Fruit fly (Drosophila melanogaster): ENCODE measurements around the gene Snx3.
A peak's percentile ranks its signal among the peaks of the same experiment; 100 is the strongest.

Snx3 gene

DNA sequence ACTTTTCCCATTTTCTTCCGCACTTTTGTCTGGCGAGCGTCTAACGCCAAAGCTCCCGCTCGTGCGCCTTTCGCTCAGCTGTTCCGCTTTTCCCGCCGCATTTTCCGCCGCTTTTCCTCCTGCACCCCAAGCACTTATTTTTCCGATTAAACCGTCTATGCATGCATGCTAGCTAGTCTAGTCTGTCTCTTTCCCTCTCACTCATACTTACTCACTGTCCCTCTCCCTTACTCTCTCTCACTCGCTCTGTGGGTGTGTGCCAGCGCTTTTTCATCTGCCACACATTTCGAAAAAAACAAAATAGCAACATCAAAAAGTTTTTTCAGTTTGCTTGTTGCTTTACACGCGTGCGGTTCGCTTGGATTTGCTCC is 26.4 kb downstream of the Snx3 start, which contains the start of gene CG6225:
Gene CG6225 (plus strand): TSS at position 325 of the 371 bp plus-strand sequence.
- no peak for TF ChIP-seq Hr96 (GFP tag; optimal IDR thresholded peaks at IDR 0.05)
- TF ChIP-seq Clk (GFP tag; optimal IDR thresholded peaks at IDR 0.05): no peak
- TF ChIP-seq pad (GFP tag; optimal IDR thresholded peaks at IDR 0.05): no peak
- TF ChIP-seq CG7101 (tag; optimal IDR thresholded peaks at IDR 0.05): no peak
- TF ChIP-seq Mnt (GFP tag; optimal IDR thresholded peaks at IDR 0.05): no peak
- no peak for TF ChIP-seq CG12768 (GFP tag; optimal IDR thresholded peaks at IDR 0.05)
- no peak for TF ChIP-seq CG14711 (tag; optimal IDR thresholded peaks at IDR 0.05)
- no peak for TF ChIP-seq CG11617 (GFP tag; optimal IDR thresholded peaks at IDR 0.05)
- TF ChIP-seq toe (GFP tag; optimal IDR thresholded peaks at IDR 0.05): no peak
- TF ChIP-seq cic (GFP tag; optimal IDR thresholded peaks at IDR 0.05): no peak
- no peak for TF ChIP-seq CG5204 (GFP tag; optimal IDR thresholded peaks at IDR 0.05)
- TF ChIP-seq cnc (optimal IDR thresholded peaks at IDR 0.05): no peak
- no peak for TF ChIP-seq bab1 (GFP tag; optimal IDR thresholded peaks at IDR 0.05)
- TF ChIP-seq CG7045 (GFP tag; optimal IDR thresholded peaks at IDR 0.05): no peak
- no peak for TF ChIP-seq Crg-1 (GFP tag; optimal IDR thresholded peaks at IDR 0.05)
- no peak for TF ChIP-seq ovo (GFP tag; optimal IDR thresholded peaks at IDR 0.05)
- TF ChIP-seq CG33017 (tag; optimal IDR thresholded peaks at IDR 0.05): no peak
- TF ChIP-seq kay (GFP tag; ENCODE audit: borderline replicate concordance): no peak
- no peak for TF ChIP-seq CG1620 (GFP tag; optimal IDR thresholded peaks at IDR 0.05)
- TF ChIP-seq tj (GFP tag; optimal IDR thresholded peaks at IDR 0.05): no peak

DNA sequence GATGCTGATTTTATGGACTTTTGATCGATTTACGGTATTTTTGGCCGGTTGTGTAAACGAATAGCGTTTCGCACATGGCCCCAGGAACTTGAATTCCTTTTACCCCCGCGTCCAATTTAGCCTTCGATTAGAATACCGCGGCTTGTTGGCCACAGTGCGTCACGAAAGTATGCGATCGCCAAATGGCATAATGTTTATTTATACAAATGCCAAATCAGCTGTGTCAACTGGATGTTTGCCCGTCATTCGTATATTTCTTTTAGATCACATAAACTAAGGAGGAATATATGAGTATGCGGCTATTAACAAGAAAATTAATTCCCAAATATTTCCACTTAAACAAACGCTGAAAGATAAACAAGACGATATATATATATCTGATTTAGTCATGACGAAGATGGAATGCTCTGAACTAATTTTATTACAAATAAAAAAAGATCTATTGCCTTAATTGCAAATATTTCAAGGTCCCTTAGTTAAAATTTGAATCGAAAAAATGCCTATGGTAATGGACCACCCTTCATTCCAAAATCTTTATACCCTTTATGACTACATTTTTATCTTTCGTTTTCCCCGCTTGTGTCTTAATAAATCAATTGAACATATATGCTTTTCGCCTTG is 29.2 kb downstream of the Snx3 start:
- TF ChIP-seq kay (GFP tag; ENCODE audit: borderline replicate concordance): no peak
- no peak for TF ChIP-seq Clk (GFP tag; optimal IDR thresholded peaks at IDR 0.05)
- TF ChIP-seq cnc (optimal IDR thresholded peaks at IDR 0.05): no peak
- no peak for TF ChIP-seq Hr96 (GFP tag; optimal IDR thresholded peaks at IDR 0.05)
- no peak for TF ChIP-seq CG7045 (GFP tag; optimal IDR thresholded peaks at IDR 0.05)
- no peak for TF ChIP-seq ovo (GFP tag; optimal IDR thresholded peaks at IDR 0.05)
- TF ChIP-seq Mnt (GFP tag; optimal IDR thresholded peaks at IDR 0.05): no peak
- no peak for TF ChIP-seq CG1620 (GFP tag; optimal IDR thresholded peaks at IDR 0.05)
- TF ChIP-seq pad (GFP tag; optimal IDR thresholded peaks at IDR 0.05): no peak
- no peak for TF ChIP-seq CG5204 (GFP tag; optimal IDR thresholded peaks at IDR 0.05)
- TF ChIP-seq cic (GFP tag; optimal IDR thresholded peaks at IDR 0.05): no peak
- TF ChIP-seq CG12768 (GFP tag; optimal IDR thresholded peaks at IDR 0.05): no peak
- no peak for TF ChIP-seq bab1 (GFP tag; optimal IDR thresholded peaks at IDR 0.05)

DNA sequence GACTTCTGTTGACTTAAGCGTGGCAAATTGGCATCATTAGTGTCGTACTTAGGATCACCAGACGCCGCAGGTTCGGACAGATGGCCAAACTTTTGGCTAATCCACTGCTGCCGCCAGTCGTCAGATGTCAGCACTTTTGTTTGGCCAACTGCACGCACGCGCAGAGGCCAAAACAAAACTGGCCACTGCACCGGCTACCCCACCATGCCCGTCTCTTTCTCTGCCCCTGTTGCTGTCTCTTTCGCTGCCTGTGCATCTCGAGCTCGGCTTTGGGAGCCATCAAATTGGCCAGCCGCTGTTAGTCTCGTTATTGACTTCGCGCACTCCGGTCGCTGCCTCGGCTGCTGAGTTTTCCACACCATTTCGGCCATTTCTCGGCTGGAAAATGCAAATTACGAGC is 34.7 kb downstream of the Snx3 start, which contains the start of gene CG14395:
Gene CG14395 (plus strand): TSS at position 301 of the 400 bp plus-strand sequence.
- no peak for TF ChIP-seq CG11617 (GFP tag; optimal IDR thresholded peaks at IDR 0.05)
- no peak for TF ChIP-seq CG5204 (GFP tag; optimal IDR thresholded peaks at IDR 0.05)
- no peak for TF ChIP-seq Mnt (GFP tag; optimal IDR thresholded peaks at IDR 0.05)
- TF ChIP-seq ovo (GFP tag; optimal IDR thresholded peaks at IDR 0.05): no peak
- TF ChIP-seq CG1620 (GFP tag; optimal IDR thresholded peaks at IDR 0.05): no peak
- no peak for TF ChIP-seq Crg-1 (GFP tag; optimal IDR thresholded peaks at IDR 0.05)
- TF ChIP-seq Hr96 (GFP tag; optimal IDR thresholded peaks at IDR 0.05): no peak

DNA sequence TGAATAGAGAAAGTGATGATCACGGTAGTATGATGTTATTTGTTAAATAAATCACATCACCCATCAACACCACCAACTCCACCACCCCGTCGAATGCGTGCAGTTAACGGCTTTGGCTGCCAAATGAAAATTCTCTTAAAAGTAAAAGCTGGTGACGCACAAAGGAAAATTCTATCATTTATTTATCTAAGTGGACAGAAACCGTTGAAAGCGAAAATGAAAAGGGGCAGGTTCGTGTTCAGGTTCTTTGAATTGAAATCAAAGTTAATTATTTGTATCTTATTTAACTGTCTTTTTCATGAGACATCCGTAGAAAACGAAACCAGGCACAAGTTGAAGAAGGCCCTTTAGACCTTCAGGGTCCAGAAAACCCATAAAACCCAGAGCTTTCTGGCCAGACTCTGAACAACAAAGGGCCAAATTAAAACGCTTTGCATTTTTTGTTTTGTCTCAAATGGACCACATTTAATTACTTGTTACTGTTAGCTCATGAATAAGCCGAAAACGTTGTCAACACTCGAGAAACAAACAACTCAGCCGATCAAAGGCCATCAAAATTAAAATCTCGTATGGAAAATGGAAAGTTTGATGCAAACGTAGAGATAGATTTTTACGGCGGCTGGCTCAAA is 38.5 kb downstream of the Snx3 start:
- TF ChIP-seq CG11617 (GFP tag; optimal IDR thresholded peaks at IDR 0.05) (no peak), CG7101 (tag; optimal IDR thresholded peaks at IDR 0.05) (no peak), toe (GFP tag; optimal IDR thresholded peaks at IDR 0.05) (no peak), bab1 (GFP tag; optimal IDR thresholded peaks at IDR 0.05) (no peak), CG12768 (GFP tag; optimal IDR thresholded peaks at IDR 0.05) (no peak), cnc (optimal IDR thresholded peaks at IDR 0.05) (no peak), CG1620 (GFP tag; optimal IDR thresholded peaks at IDR 0.05) (no peak), CG7045 (GFP tag; optimal IDR thresholded peaks at IDR 0.05) (no peak), Clk (GFP tag; optimal IDR thresholded peaks at IDR 0.05) (no peak), CG14711 (tag; optimal IDR thresholded peaks at IDR 0.05) (no peak), tj (GFP tag; optimal IDR thresholded peaks at IDR 0.05) (no peak), Crg-1 (GFP tag; optimal IDR thresholded peaks at IDR 0.05) (no peak), pad (GFP tag; optimal IDR thresholded peaks at IDR 0.05) (no peak), Mnt (GFP tag; optimal IDR thresholded peaks at IDR 0.05) (no peak)

dm6 chr3R:12674041-12674623 is 46.3 kb downstream of the Snx3 start, which contains the start of gene Gnmt:
Gnmt (plus strand) TSS chr3R:12674608.
- TF ChIP-seq cnc (optimal IDR thresholded peaks at IDR 0.05) (peak in 1 of 2 experiments; percentile 75), bab1 (GFP tag; optimal IDR thresholded peaks at IDR 0.05) (no peak), CG7101 (tag; optimal IDR thresholded peaks at IDR 0.05) (peak; percentile 61), CG12768 (GFP tag; optimal IDR thresholded peaks at IDR 0.05) (peak; percentile 5), cic (GFP tag; optimal IDR thresholded peaks at IDR 0.05) (peak; percentile 56), Mnt (GFP tag; optimal IDR thresholded peaks at IDR 0.05) (peak; percentile 17), CG33017 (tag; optimal IDR thresholded peaks at IDR 0.05) (peak; percentile 80), CG1620 (GFP tag; optimal IDR thresholded peaks at IDR 0.05) (no peak), CG14711 (tag; optimal IDR thresholded peaks at IDR 0.05) (peak; percentile 49)

dm6 chr3R:12676160-12676559 is 48.3 kb downstream of the Snx3 start, which contains the start of gene CG43630:
CG43630 (minus strand) TSS chr3R:12676260.
- no peak for TF ChIP-seq Crg-1 (GFP tag; optimal IDR thresholded peaks at IDR 0.05)
- TF ChIP-seq ovo (GFP tag; optimal IDR thresholded peaks at IDR 0.05): no peak
- peak; percentile 6 for TF ChIP-seq CG14711 (tag; optimal IDR thresholded peaks at IDR 0.05)
- peak; percentile 46 for TF ChIP-seq CG33017 (tag; optimal IDR thresholded peaks at IDR 0.05)
- no peak for TF ChIP-seq CG5204 (GFP tag; optimal IDR thresholded peaks at IDR 0.05)
- TF ChIP-seq cic (GFP tag; optimal IDR thresholded peaks at IDR 0.05): no peak
- no peak for TF ChIP-seq CG11617 (GFP tag; optimal IDR thresholded peaks at IDR 0.05)
- peak; percentile 64 for TF ChIP-seq CG12768 (GFP tag; optimal IDR thresholded peaks at IDR 0.05)
